Worm (Caenorhabditis elegans): ENCODE measurements around the gene crh-1.

crh-1 gene

DNA sequence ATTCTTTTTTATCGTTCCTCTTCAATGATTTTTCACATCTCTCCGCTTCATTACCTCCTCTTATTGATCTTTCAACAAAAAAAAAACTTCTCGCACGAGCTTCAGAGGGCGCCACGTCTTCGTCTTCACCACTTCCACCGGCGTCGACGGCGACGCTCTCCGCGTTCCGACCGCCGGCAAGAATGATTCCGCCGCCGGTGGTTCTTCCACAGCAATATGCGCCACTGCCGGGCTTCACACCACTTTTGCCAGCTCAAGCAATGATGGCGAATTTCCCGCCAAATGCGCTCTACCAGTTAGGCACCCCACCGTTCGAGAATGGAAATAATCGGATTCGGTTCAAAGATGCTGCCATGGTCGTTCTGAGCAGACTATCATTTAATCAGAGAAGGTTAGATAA lies 25.5 kb downstream of the crh-1 start:
- TF ChIP-seq efl-1 (optimal IDR thresholded peaks at IDR 0.05), result no peak
- peak in 1 of 2 experiments; percentile 17 for TF ChIP-seq efl-1 (GFP tag; optimal IDR thresholded peaks at IDR 0.05 in 1 of 2)
- no peak for TF ChIP-seq fkh-10 (GFP tag; optimal IDR thresholded peaks at IDR 0.05)

- TF ChIP-seq fkh-8 (tag; optimal IDR thresholded peaks at IDR 0.05) (peak; percentile 11), egl-13 (tag; optimal IDR thresholded peaks at IDR 0.05) (no peak), nhr-11 (tag; optimal IDR thresholded peaks at IDR 0.05) (no peak), hlh-4 (tag; optimal IDR thresholded peaks at IDR 0.05) (no peak), F16B12.6 (tag; optimal IDR thresholded peaks at IDR 0.05) (no peak)
Measured at ce11 chrIII:11683790-11684189, 26.2 kb downstream of the crh-1 start.

ce11 chrIII:11684770-11685169 lies 27.2 kb downstream of the crh-1 start:
- TF ChIP-seq unc-86 (tag; optimal IDR thresholded peaks at IDR 0.05) (no peak), lin-35 (GFP tag; optimal IDR thresholded peaks at IDR 0.05) (peak in 1 of 2 experiments; percentile 49), vab-15 (tag; optimal IDR thresholded peaks at IDR 0.05) (no peak), fkh-4 (tag; optimal IDR thresholded peaks at IDR 0.05; ENCODE audit: borderline replicate concordance) (no peak), dsc-1 (tag; optimal IDR thresholded peaks at IDR 0.05) (peak; percentile 39), snu-23 (GFP tag; optimal IDR thresholded peaks at IDR 0.05) (peak; percentile 9), lsy-2 (tag; optimal IDR thresholded peaks at IDR 0.05) (peak in 1 of 2 experiments; percentile 1), nhr-71 (tag; optimal IDR thresholded peaks at IDR 0.05) (peak; percentile 37), fkh-8 (tag; optimal IDR thresholded peaks at IDR 0.05) (peak; percentile 22), nhr-76 (tag; optimal IDR thresholded peaks at IDR 0.05) (no peak), blmp-1 (tag; optimal IDR thresholded peaks at IDR 0.05) (peak; percentile 29), nhr-20 (tag; optimal IDR thresholded peaks at IDR 0.05) (peak; percentile 24), nhr-85 (tag) (peak; percentile 60), nhr-90 (tag; optimal IDR thresholded peaks at IDR 0.05; ENCODE audit: poor library complexity) (peak; percentile 5), elt-3 (tag; optimal IDR thresholded peaks at IDR 0.05) (peak in 1 of 6 experiments; percentile 29), elt-2 (tag; optimal IDR thresholded peaks at IDR 0.05) (peak; percentile 71), nhr-77 (tag; optimal IDR thresholded peaks at IDR 0.05) (peak; percentile 3), lin-14 (GFP tag; optimal IDR thresholded peaks at IDR 0.05) (peak; percentile 37)

DNA sequence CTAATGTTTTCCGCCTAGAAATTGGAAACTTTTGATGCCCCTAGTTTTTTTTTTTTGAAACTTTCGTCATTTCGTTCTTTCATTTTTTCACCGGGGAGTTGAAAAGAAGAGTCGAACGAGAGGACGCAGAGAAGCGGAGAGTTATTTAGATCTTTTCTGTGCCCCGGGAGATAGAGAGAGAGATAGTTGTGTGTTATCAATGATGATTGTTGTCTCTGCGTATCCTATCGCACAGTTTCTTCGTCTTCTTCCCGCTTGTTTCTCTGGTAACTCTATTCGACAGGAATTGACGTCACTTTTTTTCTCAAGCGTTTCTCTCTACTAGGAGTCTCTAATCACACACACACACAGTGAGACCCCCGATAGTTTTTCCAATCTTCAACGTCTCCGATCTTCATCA lies 31.7 kb downstream of the crh-1 start:
- TF ChIP-seq nhr-71 (tag; optimal IDR thresholded peaks at IDR 0.05) (peak; percentile 79), nhr-20 (tag; optimal IDR thresholded peaks at IDR 0.05) (peak; percentile 77), lin-15B (tag; optimal IDR thresholded peaks at IDR 0.05) (no peak), elt-2 (tag; optimal IDR thresholded peaks at IDR 0.05) (peak; percentile 78), unc-86 (tag; optimal IDR thresholded peaks at IDR 0.05) (no peak), C16A3.4 (tag; optimal IDR thresholded peaks at IDR 0.05) (peak; percentile 61), isw-1 (GFP tag; IDR thresholded peaks at IDR 0.05) (no peak), nhr-28 (tag; optimal IDR thresholded peaks at IDR 0.05) (no peak), nhr-90 (tag; optimal IDR thresholded peaks at IDR 0.05; ENCODE audit: poor library complexity) (peak; percentile 66), aly-2 (tag; optimal IDR thresholded peaks at IDR 0.05) (no peak), nhr-11 (tag; optimal IDR thresholded peaks at IDR 0.05) (no peak), mdl-1 (tag; optimal IDR thresholded peaks at IDR 0.05) (peak in 1 of 2 experiments; percentile 35), pag-3 (tag; optimal IDR thresholded peaks at IDR 0.05; ENCODE audit: borderline replicate concordance, insufficient read depth) (no peak), sptf-1 (tag; optimal IDR thresholded peaks at IDR 0.05) (no peak), nhr-77 (tag; optimal IDR thresholded peaks at IDR 0.05) (peak; percentile 65), ceh-88 (GFP tag; IDR thresholded peaks at IDR 0.05) (no peak), pax-3 (tag; optimal IDR thresholded peaks at IDR 0.05) (peak; percentile 21), unc-130 (tag; optimal IDR thresholded peaks at IDR 0.05) (peak; percentile 67), ceh-8 (GFP tag; optimal IDR thresholded peaks at IDR 0.05) (no peak), xbp-1 (tag; optimal IDR thresholded peaks at IDR 0.05) (peak; percentile 33), F16B12.6 (tag; optimal IDR thresholded peaks at IDR 0.05) (no peak), jun-1 (tag; optimal IDR thresholded peaks at IDR 0.05) (peak; percentile 59), nhr-85 (tag) (peak; percentile 91), efl-1 (optimal IDR thresholded peaks at IDR 0.05) (peak; percentile 29 to 41), efl-1 (GFP tag; optimal IDR thresholded peaks at IDR 0.05 in 1 of 2) (peak; percentile 18 to 94), fkh-8 (tag; optimal IDR thresholded peaks at IDR 0.05) (no peak), tbx-2 (tag; optimal IDR thresholded peaks at IDR 0.05) (peak; percentile 68), ceh-82 (tag; optimal IDR thresholded peaks at IDR 0.05) (peak in 2 of 3 experiments; percentile 6 to 8), hpl-2 (GFP tag; optimal IDR thresholded peaks at IDR 0.05) (no peak), mef-2 (tag; optimal IDR thresholded peaks at IDR 0.05) (no peak), ceh-90 (tag; optimal IDR thresholded peaks at IDR 0.05) (no peak), nhr-19 (GFP tag; conservative IDR thresholded peaks at IDR 0.05) (peak; percentile 52), mep-1 (tag; optimal IDR thresholded peaks at IDR 0.05) (peak; percentile 37), elt-3 (tag; optimal IDR thresholded peaks at IDR 0.05) (peak in 4 of 6 experiments; percentile 35 to 95 (median 82)), blmp-1 (tag; optimal IDR thresholded peaks at IDR 0.05) (peak; percentile 73)

Data from whole organism, L1 larva.